Worm (Caenorhabditis elegans): Measurements from ENCODE around the gene lars-1.

The lars-1 gene

ce11 chrIII:4137180-4137579, 49.4 kb downstream of the lars-1 start:
- TF ChIP-seq lin-39 (tag; optimal IDR thresholded peaks at IDR 0.05) (peak; percentile 46), elt-1 (tag; optimal IDR thresholded peaks at IDR 0.05) (no peak)

DNA sequence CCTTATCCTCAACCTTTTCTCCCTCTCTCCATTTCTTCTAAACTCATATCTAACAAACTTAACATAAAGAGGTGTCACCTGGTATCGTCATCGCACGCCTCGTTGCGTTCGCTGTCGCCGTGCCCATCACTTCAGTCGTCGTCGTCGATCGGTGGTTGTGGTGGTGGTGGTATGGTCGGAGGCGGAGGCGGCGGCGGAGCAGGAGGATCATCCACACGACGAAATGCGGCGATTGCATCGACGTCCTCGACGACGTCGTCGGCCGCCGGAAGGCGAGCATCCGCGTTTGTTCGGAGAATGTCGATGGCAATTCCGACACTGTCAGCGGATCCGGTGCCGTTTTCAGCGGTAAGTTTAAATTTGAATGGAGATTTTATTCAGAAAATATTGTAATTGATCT, 52.5 kb downstream of the lars-1 start:
- TF ChIP-seq nhr-76 (tag; optimal IDR thresholded peaks at IDR 0.05) (no peak), ztf-4 (tag; optimal IDR thresholded peaks at IDR 0.05) (no peak)

DNA sequence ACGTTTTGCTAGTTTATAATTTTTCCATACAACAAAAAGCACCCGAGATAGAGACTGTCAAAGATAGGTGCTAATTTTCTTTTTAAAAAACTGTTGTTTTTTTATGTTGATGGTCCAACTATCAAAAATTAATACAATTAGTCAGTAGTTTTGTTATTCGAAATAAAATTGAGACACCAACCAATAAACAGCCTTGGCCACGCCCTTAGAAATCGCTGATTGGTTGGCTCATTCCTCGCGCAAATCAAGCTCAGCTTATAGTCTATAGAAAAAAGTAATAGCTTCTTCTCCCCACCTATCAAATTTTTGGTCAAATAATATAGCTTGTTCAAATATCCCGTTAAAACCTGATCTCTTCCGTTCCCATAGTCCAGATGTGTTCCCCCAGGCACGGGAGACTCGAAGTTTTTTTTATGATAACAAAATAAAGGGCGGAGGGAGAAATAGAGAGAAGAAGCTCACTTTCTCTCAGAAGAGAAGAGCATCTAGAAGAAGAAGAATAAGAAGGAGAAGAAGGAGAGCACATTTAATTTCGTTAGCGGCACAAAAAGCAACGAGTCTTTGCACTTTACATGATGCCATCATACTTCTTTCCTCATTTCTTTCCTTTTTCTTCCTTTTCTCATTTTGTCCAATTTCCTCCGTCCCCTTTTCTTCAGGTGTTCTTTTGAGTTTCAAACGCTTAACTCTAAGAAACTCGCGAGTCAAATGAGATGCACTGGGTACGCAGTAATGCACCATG, 54.6 kb downstream of the lars-1 start:
- TF ChIP-seq fkh-10 (GFP tag; optimal IDR thresholded peaks at IDR 0.05) (peak; percentile 50), elt-3 (tag; optimal IDR thresholded peaks at IDR 0.05) (no peak), ceh-9 (tag; optimal IDR thresholded peaks at IDR 0.05) (no peak), nfya-1 (tag; optimal IDR thresholded peaks at IDR 0.05; ENCODE audit: insufficient read depth) (peak; percentile 95)

Data from whole organism, L3 larva.